Fruit fly (Drosophila melanogaster): Measurements from ENCODE around the gene REPTOR.

REPTOR gene

DNA sequence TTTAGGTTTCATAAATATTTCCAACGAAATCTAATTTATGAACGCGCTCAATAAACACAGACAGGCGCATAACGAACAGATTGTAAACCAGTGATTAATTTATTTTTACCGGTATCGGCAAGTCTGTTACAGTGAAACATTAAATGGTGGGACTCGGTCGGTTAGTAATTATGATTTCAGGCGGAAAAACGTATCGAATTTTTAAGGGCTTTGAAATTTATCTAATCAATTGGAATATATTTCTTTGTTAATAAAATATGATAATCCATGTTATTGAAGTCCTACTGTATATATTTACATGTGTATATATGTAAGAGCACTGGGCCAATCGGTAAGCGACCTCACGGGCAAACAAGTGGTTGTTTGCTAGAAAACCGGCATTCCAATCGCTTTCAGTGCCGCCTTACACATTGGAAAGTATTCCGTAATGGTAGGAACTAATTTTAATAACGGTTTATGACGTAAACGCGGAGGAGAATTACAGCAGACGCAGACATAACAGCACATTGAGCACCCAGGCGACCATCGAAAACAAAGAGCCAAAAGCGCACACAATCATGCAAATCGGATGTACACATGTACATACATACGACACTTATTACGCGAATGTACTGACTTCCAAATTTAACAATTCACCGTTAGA is 39.5 kb downstream of the REPTOR start (continued):
- TF ChIP-seq pho (GFP tag; optimal IDR thresholded peaks at IDR 0.05) (peak; percentile 88), dm (GFP tag; optimal IDR thresholded peaks at IDR 0.05) (peak; percentile 48), CG10431 (GFP tag; optimal IDR thresholded peaks at IDR 0.05) (peak; percentile 68), HLH4C (GFP tag; IDR thresholded peaks at IDR 0.05; ENCODE audit: partially characterized antibody) (no peak), CG11456 (GFP tag; IDR thresholded peaks at IDR 0.05) (peak; percentile 98), Bgb (GFP tag; IDR thresholded peaks at IDR 0.05; ENCODE audit: partially characterized antibody) (no peak), dmrt11E (tag; optimal IDR thresholded peaks at IDR 0.05) (peak; percentile 44), chinmo (GFP tag; IDR thresholded peaks at IDR 0.05; ENCODE audit: partially characterized antibody) (0 out of 4 replicates have a peak, but pooled peaks have one; percentile 45), CG5245 (GFP tag; optimal IDR thresholded peaks at IDR 0.05) (peak; percentile 87), eyg (GFP tag; optimal IDR thresholded peaks at IDR 0.05) (peak; percentile 13), CG15696 (tag; optimal IDR thresholded peaks at IDR 0.05) (peak; percentile 53), NC2α (GFP tag; optimal IDR thresholded peaks at IDR 0.05) (peak; percentile 34), scrt (GFP tag; optimal IDR thresholded peaks at IDR 0.05) (no peak), jigr1 (GFP tag; IDR thresholded peaks at IDR 0.05) (peak; percentile 75; the same call in 2 of the 3 replicates), tna (GFP tag; IDR thresholded peaks at IDR 0.05; ENCODE audit: partially characterized antibody) (no peak), vnd (GFP tag; IDR thresholded peaks at IDR 0.05; ENCODE audit: partially characterized antibody) (no peak), Hmx (GFP tag; optimal IDR thresholded peaks at IDR 0.05) (peak; percentile 71), CG8765 (GFP tag; IDR thresholded peaks at IDR 0.05) (peak; percentile 73), Dp (GFP tag; optimal IDR thresholded peaks at IDR 0.05) (peak; percentile 1), gce (GFP tag; IDR thresholded peaks at IDR 0.05) (peak; percentile 92), CG12236 (GFP tag; optimal IDR thresholded peaks at IDR 0.05) (peak; percentile 62), CG4820 (GFP tag; optimal IDR thresholded peaks at IDR 0.05) (peak; percentile 75), E2f2 (GFP tag; IDR thresholded peaks at IDR 0.05) (peak; percentile 78), zfh2 (GFP tag; optimal IDR thresholded peaks at IDR 0.05) (peak; percentile 86), CG1603 (tag; optimal IDR thresholded peaks at IDR 0.05) (no peak), CG11696 (GFP tag; IDR thresholded peaks at IDR 0.05) (peak; percentile 90), Doc3 (GFP tag; IDR thresholded peaks at IDR 0.05; ENCODE audit: partially characterized antibody) (no peak), CG1602 (GFP tag; optimal IDR thresholded peaks at IDR 0.05) (peak; percentile 88), toy (GFP tag; IDR thresholded peaks at IDR 0.05) (peak; percentile 93), NK7.1 (GFP tag; optimal IDR thresholded peaks at IDR 0.05) (peak; percentile 50), HLHmδ (GFP tag; optimal IDR thresholded peaks at IDR 0.05) (no peak), bbx (GFP tag; IDR thresholded peaks at IDR 0.05; ENCODE audit: partially characterized antibody) (no peak), CG1529 (GFP tag; optimal IDR thresholded peaks at IDR 0.05) (peak; percentile 83), CG12744 (GFP tag; optimal IDR thresholded peaks at IDR 0.05) (peak; percentile 92), CG34422 (GFP tag; IDR thresholded peaks at IDR 0.05) (peak; percentile 97), Xrp1 (GFP tag; IDR thresholded peaks at IDR 0.05) (peak; percentile 92), lmd (GFP tag; IDR thresholded peaks at IDR 0.05) (peak; percentile 95), Eip74EF (GFP tag; optimal IDR thresholded peaks at IDR 0.05) (peak in 1 of 2 experiments; percentile 93), CG6272 (GFP tag; IDR thresholded peaks at IDR 0.05) (peak; percentile 88), gsb-n (tag; optimal IDR thresholded peaks at IDR 0.05) (no peak), da (GFP tag; optimal IDR thresholded peaks at IDR 0.05) (peak; percentile 78), kni (GFP tag; optimal IDR thresholded peaks at IDR 0.05) (peak; percentile 19), CG7372 (GFP tag; IDR thresholded peaks at IDR 0.05) (peak; percentile 96), B-H2 (GFP tag; optimal IDR thresholded peaks at IDR 0.05) (peak; percentile 98), inv (GFP tag; IDR thresholded peaks at IDR 0.05; ENCODE audit: partially characterized antibody) (no peak), CG9609 (GFP tag; optimal IDR thresholded peaks at IDR 0.05) (peak; percentile 79), CG4730 (GFP tag; IDR thresholded peaks at IDR 0.05) (peak; percentile 94), E2f1 (GFP tag; IDR thresholded peaks at IDR 0.05) (peak; percentile 94), H2.0 (GFP tag; IDR thresholded peaks at IDR 0.05) (peak; percentile 96)
